Fruit fly (Drosophila melanogaster) whole organism, prepupa: ENCODE results near the gene CG42512.
A peak's percentile ranks its signal among the peaks of the same experiment; 100 is the strongest.

Experiments used
- CG10631 ChIP-seq: fragments of 200-800 bp; sonication (Bioruptor generic); optimal IDR thresholded peaks from 2 replicates; lab custom pipeline; 2016; ENCODE audit warnings: missing biosample characterization, missing genetic modification characterization
- CG10669 ChIP-seq: fragments of 200-800 bp; sonication (Bioruptor generic); optimal IDR thresholded peaks from 3 replicates; lab custom pipeline; 2018; ENCODE audit warnings: missing biosample characterization, mild to moderate bottlenecking, missing genetic modification characterization, moderate library complexity
- CG11294 ChIP-seq: fragments of 200-800 bp; sonication (Bioruptor generic); IDR thresholded peaks from 2 replicates; pipeline ENCODE4 v1.3.6; 2022; ENCODE audit warnings: missing biosample characterization, missing genetic modification characterization
- CG11762 ChIP-seq: fragments of 200-800 bp; sonication (Bioruptor generic); optimal IDR thresholded peaks from 3 replicates; lab custom pipeline; 2016; ENCODE audit warnings: missing biosample characterization, missing genetic modification characterization; ENCODE audit not compliant: insufficient read depth
- CG15336 ChIP-seq: fragments of 200-800 bp; sonication (Bioruptor generic); IDR thresholded peaks from 2 replicates; pipeline ENCODE4 v1.3.6; 2022; ENCODE audit warnings: missing biosample characterization, missing genetic modification characterization
- CG1621 ChIP-seq: fragments of 200-800 bp; sonication (Bioruptor generic); optimal IDR thresholded peaks from 3 replicates; lab custom pipeline; 2018; ENCODE audit warnings: missing biosample characterization, mild to moderate bottlenecking, missing genetic modification characterization
- CG16779 ChIP-seq: fragments of 200-800 bp; sonication (Bioruptor generic); optimal IDR thresholded peaks from 3 replicates; lab custom pipeline; 2017; ENCODE audit warnings: missing biosample characterization, mild to moderate bottlenecking, missing genetic modification characterization
- CG3032 ChIP-seq: fragments of 200-800 bp; optimal IDR thresholded peaks from 2 replicates; lab custom pipeline; 2019; ENCODE audit warnings: missing biosample characterization, mild to moderate bottlenecking, missing genetic modification characterization, moderate library complexity
- CG31627 ChIP-seq: fragments of 200-800 bp; sonication (Bioruptor generic); optimal IDR thresholded peaks from 3 replicates; lab custom pipeline; 2016; ENCODE audit warnings: missing biosample characterization, missing genetic modification characterization
- CG32006 ChIP-seq: fragments of 200-800 bp; sonication (Bioruptor generic); optimal IDR thresholded peaks from 3 replicates; lab custom pipeline; 2017; ENCODE audit warnings: missing biosample characterization, mild to moderate bottlenecking, missing genetic modification characterization
- CG34406 ChIP-seq: fragments of 200-800 bp; sonication (Bioruptor generic); optimal IDR thresholded peaks from 3 replicates; lab custom pipeline; 2016; ENCODE audit warnings: missing biosample characterization, missing genetic modification characterization
- CG3919 ChIP-seq: fragments of 200-800 bp; sonication (Bioruptor generic); optimal IDR thresholded peaks from 3 replicates; lab custom pipeline; 2016; ENCODE audit warnings: missing biosample characterization, missing genetic modification characterization
- CG4318 ChIP-seq: fragments of 200-800 bp; sonication (Bioruptor generic); optimal IDR thresholded peaks from 3 replicates; lab custom pipeline; 2017; ENCODE audit warnings: missing biosample characterization, mild to moderate bottlenecking, missing genetic modification characterization
- CG6163 ChIP-seq: fragments of 200-800 bp; sonication (Bioruptor generic); IDR thresholded peaks from 3 replicates; pipeline ENCODE4 v1.3.6; 2022; ENCODE audit warnings: missing biosample characterization, missing genetic modification characterization
- CG6792 ChIP-seq: fragments of 200-800 bp; sonication (Bioruptor generic); optimal IDR thresholded peaks from 3 replicates; lab custom pipeline; 2016; ENCODE audit warnings: missing biosample characterization, missing genetic modification characterization
- CG6808 ChIP-seq: fragments of 200-800 bp; sonication (Bioruptor generic); optimal IDR thresholded peaks from 3 replicates; lab custom pipeline; 2017; ENCODE audit warnings: missing biosample characterization, missing genetic modification characterization, mild to moderate bottlenecking, moderate library complexity, missing genetic modification reagents
- CG6854 ChIP-seq: fragments of 200-800 bp; sonication (Bioruptor generic); optimal IDR thresholded peaks from 2 replicates; lab custom pipeline; 2017; ENCODE audit warnings: missing biosample characterization, mild to moderate bottlenecking, missing genetic modification characterization
- CG7368 ChIP-seq: fragments of 200-800 bp; sonication (Bioruptor generic); optimal IDR thresholded peaks from 3 replicates; lab custom pipeline; 2016; ENCODE audit warnings: missing biosample characterization, missing genetic modification characterization
- CG8119 ChIP-seq: fragments of 200-800 bp; sonication (Bioruptor generic); IDR thresholded peaks from 3 replicates; pipeline ENCODE4 v1.3.6; 2022; ENCODE audit warnings: missing biosample characterization, missing genetic modification characterization
- CG8319 ChIP-seq: fragments of 200-800 bp; sonication (Bioruptor generic); optimal IDR thresholded peaks from 3 replicates; lab custom pipeline; 2016; ENCODE audit warnings: missing biosample characterization, missing genetic modification characterization
- CG8632 ChIP-seq: fragments of 200-800 bp; sonication (Bioruptor generic); optimal IDR thresholded peaks from 3 replicates; lab custom pipeline; 2016; ENCODE audit warnings: missing biosample characterization, missing genetic modification characterization
- CG9139 ChIP-seq: fragments of 200-800 bp; sonication (Bioruptor generic); optimal IDR thresholded peaks from 3 replicates; lab custom pipeline; 2017; ENCODE audit warnings: missing biosample characterization, mild to moderate bottlenecking, missing genetic modification characterization
- Eip75B ChIP-seq: fragments of 200-800 bp; sonication (Bioruptor generic); optimal IDR thresholded peaks from 3 replicates; lab custom pipeline; 2016; ENCODE audit warnings: missing biosample characterization, missing genetic modification characterization
- Eip78C ChIP-seq: fragments of 200-800 bp; sonication (Bioruptor generic); peaks from one replicate; lab custom pipeline; 2016; ENCODE audit warnings: missing biosample characterization, missing genetic modification characterization
- Eip93F ChIP-seq: fragments of 200-800 bp; sonication (Bioruptor generic); optimal IDR thresholded peaks from 2 replicates; lab custom pipeline; 2016; ENCODE audit warnings: missing biosample characterization, mild to moderate bottlenecking, missing genetic modification characterization
- Ets21C ChIP-seq: fragments of 200-800 bp; sonication (Bioruptor generic); optimal IDR thresholded peaks from 3 replicates; lab custom pipeline; 2016; ENCODE audit warnings: missing biosample characterization, missing genetic modification characterization
- Ets96B ChIP-seq: fragments of 200-800 bp; optimal IDR thresholded peaks from 2 replicates; lab custom pipeline; 2019; ENCODE audit warnings: missing biosample characterization, mild to moderate bottlenecking, missing genetic modification characterization, moderate library complexity
- Hr38 ChIP-seq: sonication (Bioruptor generic); optimal IDR thresholded peaks from 2 replicates; lab custom pipeline; 2016; ENCODE audit warnings: missing biosample characterization, missing genetic modification characterization
- Hr39 ChIP-seq: fragments of 200-800 bp; sonication (Bioruptor generic); optimal IDR thresholded peaks from 2 replicates; lab custom pipeline; 2016; ENCODE audit warnings: missing biosample characterization, missing genetic modification characterization
- Met ChIP-seq: fragments of 200-800 bp; sonication (Bioruptor generic); optimal IDR thresholded peaks from 3 replicates; lab custom pipeline; 2016; ENCODE audit warnings: missing biosample characterization, missing genetic modification characterization
- Smox ChIP-seq: fragments of 200-800 bp; sonication (Bioruptor generic); optimal IDR thresholded peaks from 3 replicates; lab custom pipeline; 2016; ENCODE audit warnings: missing biosample characterization, missing genetic modification characterization
- Sox102F ChIP-seq: fragments of 200-800 bp; sonication (Bioruptor generic); optimal IDR thresholded peaks from 2 replicates; lab custom pipeline; 2016; ENCODE audit warnings: missing biosample characterization, mild to moderate bottlenecking, missing genetic modification characterization
- Sox14 ChIP-seq: fragments of 200-800 bp; sonication (Bioruptor generic); optimal IDR thresholded peaks from 3 replicates; lab custom pipeline; 2016; ENCODE audit warnings: missing biosample characterization, missing genetic modification characterization
- Sox15 ChIP-seq: fragments of 200-800 bp; sonication (Bioruptor generic); optimal IDR thresholded peaks from 3 replicates; lab custom pipeline; 2016; ENCODE audit warnings: missing biosample characterization, missing genetic modification characterization
- achi ChIP-seq: fragments of 200-800 bp; sonication (Bioruptor generic); optimal IDR thresholded peaks from 3 replicates; lab custom pipeline; 2016; ENCODE audit warnings: missing biosample characterization, missing genetic modification characterization
- cyc ChIP-seq: fragments of 200-800 bp; sonication (Bioruptor generic); optimal IDR thresholded peaks from 3 replicates; lab custom pipeline; 2016; ENCODE audit warnings: missing biosample characterization, missing genetic modification characterization
- dac ChIP-seq: fragments of 200-800 bp; sonication (Bioruptor generic); optimal IDR thresholded peaks from 2 replicates; lab custom pipeline; 2017; ENCODE audit warnings: missing biosample characterization, mild to moderate bottlenecking, missing genetic modification characterization
- dsx ChIP-seq: fragments of 200-800 bp; optimal IDR thresholded peaks from 3 replicates; lab custom pipeline; 2019; ENCODE audit warnings: missing biosample characterization, mild to moderate bottlenecking, missing genetic modification characterization, moderate library complexity; ENCODE audit not compliant: poor library complexity, severe bottlenecking
- esn ChIP-seq: fragments of 200-800 bp; sonication (Bioruptor generic); optimal IDR thresholded peaks from 2 replicates; lab custom pipeline; 2016; ENCODE audit warnings: missing biosample characterization, mild to moderate bottlenecking, missing genetic modification characterization, moderate library complexity
- fd85E ChIP-seq: fragments of 200-800 bp; sonication (Bioruptor generic); optimal IDR thresholded peaks from 3 replicates; lab custom pipeline; 2016; ENCODE audit warnings: missing biosample characterization, missing genetic modification characterization
- fkh ChIP-seq: fragments of 200-800 bp; sonication (Bioruptor generic); optimal IDR thresholded peaks from 3 replicates; lab custom pipeline; 2017; ENCODE audit warnings: missing biosample characterization, mild to moderate bottlenecking, missing genetic modification characterization, moderate library complexity
- lz ChIP-seq: fragments of 200-800 bp; sonication (Bioruptor generic); optimal IDR thresholded peaks from 3 replicates; lab custom pipeline; 2016; ENCODE audit warnings: missing biosample characterization, missing genetic modification characterization
- net ChIP-seq: fragments of 200-800 bp; sonication (Bioruptor generic); optimal IDR thresholded peaks from 3 replicates; lab custom pipeline; 2016; ENCODE audit warnings: missing biosample characterization, missing genetic modification characterization
- pdm3 ChIP-seq: fragments of 200-800 bp; sonication (Bioruptor generic); optimal IDR thresholded peaks from 3 replicates; lab custom pipeline; 2016; ENCODE audit warnings: missing biosample characterization, missing genetic modification characterization
- salr ChIP-seq, 2 experiments: fragments of 200-800 bp; sonication (Bioruptor generic); optimal IDR thresholded peaks; 3 replicates each; lab custom pipeline; 2016 to 2018; ENCODE audit warnings: missing biosample characterization in 2 of 2, missing genetic modification characterization in 2 of 2, mild to moderate bottlenecking in 1 of 2
- spab ChIP-seq: fragments of 200-800 bp; sonication (Bioruptor generic); optimal IDR thresholded peaks from 2 replicates; lab custom pipeline; 2017; ENCODE audit warnings: missing biosample characterization, mild to moderate bottlenecking, missing genetic modification characterization, missing genetic modification reagents
- ss ChIP-seq, 2 experiments: fragments of 200-800 bp; sonication (Bioruptor generic); optimal IDR thresholded peaks; 2 replicates in 1 of 2; 3 replicates in 1 of 2; lab custom pipeline; 2017 to 2018; ENCODE audit warnings: mild to moderate bottlenecking in 2 of 2, missing biosample characterization in 2 of 2, missing genetic modification characterization in 2 of 2, moderate library complexity in 1 of 2
- svp ChIP-seq: fragments of 200-800 bp; sonication (Bioruptor generic); peaks from one replicate; lab custom pipeline; 2016; ENCODE audit warnings: missing biosample characterization, missing genetic modification characterization
- topi ChIP-seq: fragments of 200-800 bp; sonication (Bioruptor generic); optimal IDR thresholded peaks from 3 replicates; lab custom pipeline; 2016; ENCODE audit warnings: missing biosample characterization, missing genetic modification characterization
- vri ChIP-seq: fragments of 200-800 bp; sonication (Bioruptor generic); optimal IDR thresholded peaks from 3 replicates; lab custom pipeline; 2016; ENCODE audit warnings: missing biosample characterization, mild to moderate bottlenecking, missing genetic modification characterization

CG42512 gene

DNA sequence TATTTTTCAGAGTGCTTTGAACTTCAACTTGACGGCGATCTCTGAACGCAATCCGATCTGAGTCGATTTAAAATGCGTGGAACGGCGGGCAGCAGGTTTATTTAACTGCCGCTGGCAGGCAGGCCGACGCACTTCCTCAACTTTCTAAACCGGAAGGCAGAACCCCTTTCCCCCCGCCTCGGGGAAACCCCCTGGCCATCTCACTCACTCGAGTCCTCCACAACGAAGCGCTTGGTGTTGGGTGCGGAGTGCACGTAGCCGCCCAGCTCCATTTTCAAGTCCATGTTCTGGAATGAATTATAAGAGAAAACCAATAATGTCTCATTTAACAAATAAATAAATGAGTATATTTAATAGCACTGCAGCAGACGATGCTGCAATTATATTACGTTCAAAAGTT is 18.7 kb downstream of the CG42512 start:
- TF ChIP-seq Met (peak; percentile 4), CG9139 (GFP tag; lab: Kevin White, UChicago) (no peak), fd85E (GFP tag; lab: Kevin White, UChicago) (no peak), Eip78C (GFP tag; lab: Kevin White, UChicago) (peak; percentile 51)

- TF ChIP-seq CG34406 (GFP tag; lab: Kevin White, UChicago): no peak
- TF ChIP-seq CG31627 (GFP tag; lab: Kevin White, UChicago): peak; percentile 29
- no peak for TF ChIP-seq CG11294
- TF ChIP-seq Sox102F (GFP tag; lab: Kevin White, UChicago): peak; percentile 6
- TF ChIP-seq lz: peak; percentile 13
- TF ChIP-seq CG3032: no peak
- TF ChIP-seq CG8119 (GFP tag; lab: Robert Waterston, UW): peak; percentile 31; the same call in 1 of the 3 replicates
- peak; percentile 34 for TF ChIP-seq Smox
- no peak for TF ChIP-seq Eip75B
- TF ChIP-seq Eip78C (GFP tag; lab: Kevin White, UChicago): peak; percentile 45
- no peak for TF ChIP-seq CG6163
- TF ChIP-seq CG6792: no peak
- TF ChIP-seq CG10631 (GFP tag; lab: Kevin White, UChicago): no peak
- no peak for TF ChIP-seq CG3919 (GFP tag; lab: Kevin White, UChicago)
- TF ChIP-seq CG4318: no peak
- TF ChIP-seq CG6808 (GFP tag; lab: Kevin White, UChicago): no peak
- TF ChIP-seq Sox14 (GFP tag; lab: Kevin White, UChicago): no peak
- peak; percentile 27 for TF ChIP-seq achi (GFP tag; lab: Kevin White, UChicago)
- no peak for TF ChIP-seq CG15336 (GFP tag; lab: Robert Waterston, UW)
- no peak for TF ChIP-seq fkh (GFP tag; lab: Kevin White, UChicago)
- no peak for TF ChIP-seq CG10669 (GFP tag; lab: Kevin White, UChicago)
- TF ChIP-seq CG1621: no peak
- TF ChIP-seq CG32006 (GFP tag; lab: Kevin White, UChicago): peak; percentile 64
- no peak for TF ChIP-seq net
- TF ChIP-seq pdm3 (GFP tag; lab: Kevin White, UChicago): peak; percentile 37
- TF ChIP-seq CG6854 (GFP tag; lab: Kevin White, UChicago): no peak
- no peak for TF ChIP-seq dsx (GFP tag; lab: Kevin White, UChicago)
- no peak for TF ChIP-seq fd85E (GFP tag; lab: Kevin White, UChicago)
- TF ChIP-seq Met: no peak
- no peak for TF ChIP-seq CG8632 (GFP tag; lab: Kevin White, UChicago)
- no peak for TF ChIP-seq ss (GFP tag; optimal IDR thresholded peaks at IDR 0.05; lab: Kevin White, UChicago)
- TF ChIP-seq salr (GFP tag; optimal IDR thresholded peaks at IDR 0.05; lab: Kevin White, UChicago): peak in 1 of 2 experiments; percentile 9
- TF ChIP-seq CG7368 (GFP tag; lab: Kevin White, UChicago): no peak
- peak; percentile 33 for TF ChIP-seq cyc (GFP tag; lab: Kevin White, UChicago)
- TF ChIP-seq Hr38 (GFP tag; lab: Kevin White, UChicago): no peak
- TF ChIP-seq Hr39: peak; percentile 29
- no peak for TF ChIP-seq CG16779 (tag; lab: Kevin White, UChicago)
- no peak for TF ChIP-seq topi (GFP tag; lab: Kevin White, UChicago)
- TF ChIP-seq esn: peak; percentile 47
- TF ChIP-seq Ets96B (tag; lab: Kevin White, UChicago): no peak
- TF ChIP-seq CG11762 (GFP tag; lab: Kevin White, UChicago): no peak
- no peak for TF ChIP-seq svp (GFP tag; lab: Kevin White, UChicago)
- no peak for TF ChIP-seq spab (GFP tag; lab: Kevin White, UChicago)
- TF ChIP-seq Ets21C (GFP tag; lab: Kevin White, UChicago): no peak
- no peak for TF ChIP-seq CG8319 (GFP tag; lab: Kevin White, UChicago)
- no peak for TF ChIP-seq CG9139 (GFP tag; lab: Kevin White, UChicago)
- no peak for TF ChIP-seq vri (GFP tag; lab: Kevin White, UChicago)
- TF ChIP-seq Eip93F (GFP tag; lab: Kevin White, UChicago): no peak
- TF ChIP-seq Sox15 (GFP tag; lab: Kevin White, UChicago): no peak
- TF ChIP-seq dac (GFP tag; lab: Kevin White, UChicago): no peak
Measured at dm6 chrX:16670262-16670661, 19.1 kb downstream of the CG42512 start.
